Fruit fly (Drosophila melanogaster): ENCODE results near the gene CG32407.

The CG32407 gene

DNA sequence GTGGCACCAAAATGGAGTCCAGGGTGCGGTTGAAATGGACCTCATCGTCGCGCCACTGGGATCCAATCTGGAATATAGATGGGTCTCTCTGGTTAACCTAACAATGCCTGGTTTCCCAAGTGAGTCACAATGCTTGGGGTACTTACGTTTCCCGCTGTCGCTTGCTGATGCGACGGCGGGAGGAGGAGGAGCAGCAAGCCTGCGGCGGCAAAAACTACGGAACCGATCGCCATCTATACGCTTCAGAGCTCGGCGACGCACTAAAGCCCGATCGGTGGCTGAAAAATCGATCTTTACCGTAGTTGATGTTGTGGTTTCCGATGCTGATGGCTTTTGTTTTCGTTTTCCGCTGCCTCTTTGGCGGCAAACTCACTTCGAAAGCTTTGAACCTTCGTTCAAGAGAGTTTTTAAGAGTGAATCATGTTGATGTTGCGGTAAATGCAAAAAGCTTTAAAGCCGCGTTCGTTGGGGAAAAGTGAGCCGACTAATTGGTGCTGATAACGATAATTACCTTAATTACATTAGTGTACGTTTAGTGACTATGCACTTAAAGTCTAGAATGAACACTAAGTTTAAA lies 19.6 kb upstream of the CG32407 start, which contains the start of gene QC (continued):
- no peak for TF ChIP-seq CG14050 (GFP tag; IDR thresholded peaks at IDR 0.05)
- 0 out of 3 replicates have a peak, but pooled peaks have one; percentile 23 for TF ChIP-seq Dbx (GFP tag; IDR thresholded peaks at IDR 0.05)
- peak; percentile 84 for TF ChIP-seq onecut (GFP tag; IDR thresholded peaks at IDR 0.05)
- TF ChIP-seq jing (GFP tag; optimal IDR thresholded peaks at IDR 0.05), result no peak
- peak in 1 of 2 experiments; percentile 25 for TF ChIP-seq Trl (optimal IDR thresholded peaks at IDR 0.05)
- no peak for TF ChIP-seq Trl (GFP tag; optimal IDR thresholded peaks at IDR 0.05)
- TF ChIP-seq dm (GFP tag; optimal IDR thresholded peaks at IDR 0.05), result no peak
- peak; percentile 83; the same call in 2 of the 4 replicates for TF ChIP-seq chinmo (GFP tag; IDR thresholded peaks at IDR 0.05; ENCODE audit: partially characterized antibody)
- no peak for TF ChIP-seq sim (GFP tag; IDR thresholded peaks at IDR 0.05)
- TF ChIP-seq CG7839 (tag; optimal IDR thresholded peaks at IDR 0.05), result no peak
- TF ChIP-seq Adf1 (GFP tag; IDR thresholded peaks at IDR 0.05), result peak; percentile 49
- TF ChIP-seq sr (GFP tag; IDR thresholded peaks at IDR 0.05), result 0 out of 3 replicates have a peak, but pooled peaks have one; percentile 5
- no peak for TF ChIP-seq Vsx1 (GFP tag; optimal IDR thresholded peaks at IDR 0.05)
- TF ChIP-seq Bgb (GFP tag; IDR thresholded peaks at IDR 0.05; ENCODE audit: partially characterized antibody), result peak; percentile 15; the same call in 1 of the 2 replicates
- no peak for TF ChIP-seq MBD-R2 (GFP tag; IDR thresholded peaks at IDR 0.05)
- TF ChIP-seq Hmr (GFP tag; optimal IDR thresholded peaks at IDR 0.05), result no peak

DNA sequence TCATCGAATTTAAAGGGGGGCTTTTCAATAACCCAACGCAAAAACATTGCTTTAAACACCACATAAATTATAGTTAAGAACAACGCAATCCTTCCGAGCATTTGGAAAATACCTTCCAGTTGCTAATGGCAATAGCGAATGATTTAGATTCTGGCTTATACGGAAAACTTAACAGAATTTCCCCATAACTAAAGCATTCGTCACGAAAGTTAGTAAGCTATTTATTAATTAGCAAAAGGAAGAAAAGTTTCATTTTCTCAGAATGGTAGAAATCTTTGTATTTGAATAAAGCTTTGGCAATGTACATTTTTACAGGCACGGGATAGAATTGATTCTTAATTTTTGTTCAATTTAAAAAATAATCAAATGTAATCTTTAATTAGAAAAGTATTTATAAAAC lies 17.9 kb upstream of the CG32407 start, which contains the start of gene CG32413:
Gene CG32413 (minus strand): TSS at position 101 of the 400 bp plus-strand sequence.
- TF ChIP-seq CG1603 (tag; optimal IDR thresholded peaks at IDR 0.05) (no peak), unpg (GFP tag; optimal IDR thresholded peaks at IDR 0.05) (no peak), lab (GFP tag; optimal IDR thresholded peaks at IDR 0.05) (no peak), gsb (GFP tag; IDR thresholded peaks at IDR 0.05) (no peak), CG3838 (GFP tag; optimal IDR thresholded peaks at IDR 0.05) (no peak), dm (GFP tag; optimal IDR thresholded peaks at IDR 0.05) (no peak), danr (GFP tag; IDR thresholded peaks at IDR 0.05) (no peak), tin (GFP tag; optimal IDR thresholded peaks at IDR 0.05) (no peak), p53 (GFP tag; optimal IDR thresholded peaks at IDR 0.05) (no peak), CG6654 (GFP tag; optimal IDR thresholded peaks at IDR 0.05) (no peak), CG13424 (tag; optimal IDR thresholded peaks at IDR 0.05) (no peak), Ssrp (tag; optimal IDR thresholded peaks at IDR 0.05) (no peak), HLHmδ (GFP tag; optimal IDR thresholded peaks at IDR 0.05) (no peak), Pdp1 (GFP tag; optimal IDR thresholded peaks at IDR 0.05) (no peak), Dip3 (GFP tag; optimal IDR thresholded peaks at IDR 0.05) (no peak), CG17385 (GFP tag; optimal IDR thresholded peaks at IDR 0.05) (no peak)

DNA sequence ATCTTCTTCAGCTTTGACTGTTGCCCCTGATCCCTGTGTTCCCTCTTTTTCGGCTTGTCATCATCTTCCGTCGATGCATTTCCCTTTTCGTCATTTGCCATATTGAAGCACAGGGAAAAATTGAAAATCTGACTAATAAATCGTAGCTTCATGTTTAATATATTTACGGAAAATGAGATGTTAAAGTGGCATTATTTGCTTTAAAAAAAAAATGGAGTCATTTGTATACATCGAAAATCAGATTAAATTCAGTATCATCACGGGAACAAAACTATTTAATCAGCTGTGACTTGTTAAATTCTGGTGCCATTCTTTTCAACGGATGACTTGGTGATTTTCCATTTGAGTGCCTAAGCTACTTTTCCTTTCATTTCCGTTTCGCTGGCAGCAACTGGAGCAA lies 15.3 kb upstream of the CG32407 start, which contains the start of gene CG10486:
Gene CG10486 (minus strand): TSS at position 101 of the 400 bp plus-strand sequence.
- no peak for TF ChIP-seq D19A (tag; optimal IDR thresholded peaks at IDR 0.05)
- no peak for TF ChIP-seq CG6272 (GFP tag; IDR thresholded peaks at IDR 0.05)
- TF ChIP-seq fu2 (GFP tag; optimal IDR thresholded peaks at IDR 0.05), result no peak
- TF ChIP-seq Hmx (GFP tag; optimal IDR thresholded peaks at IDR 0.05), result no peak
- no peak for TF ChIP-seq trh (GFP tag; optimal IDR thresholded peaks at IDR 0.05)
- TF ChIP-seq tup (GFP tag; optimal IDR thresholded peaks at IDR 0.05), result no peak
- no peak for TF ChIP-seq CG11696 (GFP tag; IDR thresholded peaks at IDR 0.05)
- TF ChIP-seq Dref (GFP tag; IDR thresholded peaks at IDR 0.05), result no peak
- no peak for TF ChIP-seq CG31365 (tag; optimal IDR thresholded peaks at IDR 0.05)

All from whole organism, embryonic.